Fruit fly (Drosophila melanogaster) whole organism: Measurements from ENCODE around the gene AlaRS.

Experiments used
- EcR ChIP-seq, 2 experiments: fragments of >200 bp; optimal IDR thresholded peaks; 2 replicates each; lab custom pipeline; 2017; ENCODE audit warnings: missing biosample characterization in 2 of 2, missing genetic modification characterization in 2 of 2, missing genetic modification reagents in 2 of 2
- pan ChIP-seq: fragments of >200 bp; optimal IDR thresholded peaks from 2 replicates; lab custom pipeline; 2017
- usp ChIP-seq: fragments of >200 bp; optimal IDR thresholded peaks from 2 replicates; lab custom pipeline; 2017; ENCODE audit warnings: missing biosample characterization, missing genetic modification characterization, mixed read lengths

DNA sequence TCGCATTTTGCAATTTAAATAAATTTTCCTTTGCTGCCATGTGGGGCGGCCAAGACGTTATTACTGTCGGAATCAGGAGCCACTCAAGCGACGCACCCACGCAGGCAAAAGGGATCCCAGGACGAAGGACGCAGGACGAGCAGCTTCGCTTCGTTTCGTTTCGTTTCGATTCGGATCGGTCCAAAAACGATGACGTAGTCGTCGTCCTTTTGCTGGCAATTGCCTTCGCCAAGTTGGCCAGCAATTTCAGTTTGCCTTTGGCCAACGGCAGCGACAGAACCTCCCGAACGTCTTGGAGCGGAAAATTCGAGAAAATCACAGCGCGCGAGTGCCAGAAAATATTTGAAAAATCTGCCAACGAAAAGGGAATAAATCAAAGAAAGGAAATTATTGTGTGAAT lies 43.5 kb downstream of the AlaRS start, which contains the start of gene witty:
- TF ChIP-seq pan (lab: Kevin White, UChicago) (no peak), EcR (GFP tag; optimal IDR thresholded peaks at IDR 0.05; lab: Kevin White, UChicago) (no peak), usp (GFP tag; lab: Kevin White, UChicago) (no peak)
